Fruit fly (Drosophila melanogaster) whole organism, adult: ENCODE results near the gene RpS28a.
A peak's percentile ranks its signal among the peaks of the same experiment; 100 is the strongest.

ENCODE experiments used
- CG12768 ChIP-seq: fragments of 200-800 bp; sonication (Bioruptor generic); optimal IDR thresholded peaks from 2 replicates; lab custom pipeline; 2017; ENCODE audit warnings: missing biosample characterization, missing genetic modification characterization, mild to moderate bottlenecking, moderate library complexity, missing genetic modification reagents
- CG14711 ChIP-seq: fragments of 200-800 bp; sonication (Bioruptor generic); optimal IDR thresholded peaks from 2 replicates; lab custom pipeline; 2018; ENCODE audit warnings: missing biosample characterization, mild to moderate bottlenecking, missing genetic modification characterization, moderate library complexity
- CG1620 ChIP-seq: fragments of 200-800 bp; sonication (Bioruptor generic); optimal IDR thresholded peaks from 2 replicates; lab custom pipeline; 2016; ENCODE audit warnings: missing biosample characterization, missing genetic modification characterization
- CG33017 ChIP-seq: fragments of 200-800 bp; sonication (Bioruptor generic); optimal IDR thresholded peaks from 2 replicates; lab custom pipeline; 2018; ENCODE audit warnings: missing biosample characterization, mild to moderate bottlenecking, missing genetic modification characterization, moderate library complexity
- CG7045 ChIP-seq: fragments of 200-800 bp; sonication (Bioruptor generic); optimal IDR thresholded peaks from 2 replicates; lab custom pipeline; 2017; ENCODE audit warnings: missing biosample characterization, mild to moderate bottlenecking, missing genetic modification characterization
- CG7101 ChIP-seq: fragments of 200-800 bp; sonication (Bioruptor generic); optimal IDR thresholded peaks from 2 replicates; lab custom pipeline; 2018; ENCODE audit warnings: missing biosample characterization, mild to moderate bottlenecking, missing genetic modification characterization, moderate library complexity
- Clk ChIP-seq: fragments of 200-800 bp; sonication (Bioruptor generic); optimal IDR thresholded peaks from 2 replicates; lab custom pipeline; 2017; ENCODE audit warnings: missing biosample characterization, missing genetic modification characterization
- Crg-1 ChIP-seq: fragments of 200-800 bp; sonication (Bioruptor generic); optimal IDR thresholded peaks from 2 replicates; lab custom pipeline; 2016; ENCODE audit warnings: missing biosample characterization, missing genetic modification characterization
- Mnt ChIP-seq: fragments of 200-800 bp; sonication (Bioruptor generic); optimal IDR thresholded peaks from 2 replicates; lab custom pipeline; 2016; ENCODE audit warnings: missing biosample characterization, mild to moderate bottlenecking, missing genetic modification characterization
- bab1 ChIP-seq: fragments of 200-800 bp; sonication (Bioruptor generic); optimal IDR thresholded peaks from 3 replicates; lab custom pipeline; 2019; ENCODE audit warnings: missing biosample characterization, mild to moderate bottlenecking, missing genetic modification characterization, moderate library complexity
- cic ChIP-seq: fragments of 200-800 bp; sonication (Bioruptor generic); optimal IDR thresholded peaks from 2 replicates; lab custom pipeline; 2017; ENCODE audit warnings: missing biosample characterization, mild to moderate bottlenecking, missing genetic modification characterization, moderate library complexity
- cnc ChIP-seq, 2 experiments: fragments of >200 bp; optimal IDR thresholded peaks; 2 replicates each; lab custom pipeline; 2017
- ovo ChIP-seq: fragments of 200-800 bp; sonication (Bioruptor generic); optimal IDR thresholded peaks from 2 replicates; lab custom pipeline; 2016; ENCODE audit warnings: missing biosample characterization, missing genetic modification characterization
- tj ChIP-seq: fragments of 200-800 bp; sonication (Bioruptor generic); optimal IDR thresholded peaks from 3 replicates; lab custom pipeline; 2017; ENCODE audit warnings: missing biosample characterization, mild to moderate bottlenecking, missing genetic modification characterization, moderate library complexity

DNA sequence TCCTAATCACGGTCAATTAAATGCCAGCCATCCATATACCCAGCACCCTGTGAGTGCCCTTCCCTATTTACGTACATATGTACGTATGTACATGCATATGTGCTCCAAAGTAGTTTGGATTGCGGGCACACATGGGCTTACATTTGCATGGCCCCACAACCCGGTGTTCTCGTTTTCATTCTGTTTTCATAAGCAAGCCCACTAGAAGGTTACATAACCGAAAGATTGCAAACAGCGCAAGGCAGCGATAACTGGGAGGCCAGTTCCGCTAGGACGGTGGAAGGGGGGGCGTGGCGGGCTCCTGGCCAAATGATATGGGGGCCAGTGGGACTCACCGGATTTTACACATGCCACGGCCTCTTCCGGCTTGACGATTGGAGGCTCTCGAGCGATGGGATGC is 8.0 kb downstream of the RpS28a start:
- TF ChIP-seq CG14711 (tag; lab: Kevin White, UChicago) = no peak
- TF ChIP-seq CG7101 (tag; lab: Kevin White, UChicago) = no peak
- peak; percentile 49 for TF ChIP-seq cic (GFP tag; lab: Kevin White, UChicago)
- no peak for TF ChIP-seq CG7045 (GFP tag; lab: Kevin White, UChicago)
- no peak for TF ChIP-seq Mnt
- TF ChIP-seq cnc (optimal IDR thresholded peaks at IDR 0.05; lab: Kevin White, UChicago) = no peak
- TF ChIP-seq CG1620 (GFP tag; lab: Kevin White, UChicago) = no peak
- TF ChIP-seq Clk = no peak
- TF ChIP-seq ovo (GFP tag; lab: Kevin White, UChicago) = no peak
- no peak for TF ChIP-seq bab1
- TF ChIP-seq Crg-1 (GFP tag; lab: Kevin White, UChicago) = no peak
- TF ChIP-seq CG12768 = no peak
- TF ChIP-seq CG33017 (tag; lab: Kevin White, UChicago) = no peak
- TF ChIP-seq tj (GFP tag; lab: Kevin White, UChicago) = no peak
